Worm (Caenorhabditis elegans) whole organism, late embryonic: Measurements from ENCODE around the gene dex-1.
A peak's percentile ranks its signal among the peaks of the same experiment; 100 is the strongest.

ENCODE experiments used
- C38D4.7 ChIP-seq: fragments of 200-800 bp; sonication (Bioruptor generic); optimal IDR thresholded peaks from 2 replicates; lab custom pipeline; 2018; ENCODE audit warnings: mild to moderate bottlenecking, missing genetic modification characterization, moderate library complexity, missing compliant biosample characterization
- F13H6.1 ChIP-seq: sonication (generic microtip); optimal IDR thresholded peaks from 2 replicates; lab custom pipeline; 2016; ENCODE audit warnings: missing genetic modification characterization, missing compliant biosample characterization
- K02D7.2 ChIP-seq: sonication (generic microtip); optimal IDR thresholded peaks from 2 replicates; lab custom pipeline; 2017; ENCODE audit warnings: mild to moderate bottlenecking, missing genetic modification characterization, missing compliant biosample characterization
- Y22D7AL.16 ChIP-seq: sonication (generic microtip); optimal IDR thresholded peaks from 2 replicates; lab custom pipeline; 2016; ENCODE audit warnings: missing genetic modification characterization, missing compliant biosample characterization
- ama-1 ChIP-seq: fragments of 150-350 bp; optimal IDR thresholded peaks from 2 replicates; lab custom pipeline; 2014
- ceh-18 ChIP-seq: sonication (generic microtip); optimal IDR thresholded peaks from 2 replicates; lab custom pipeline; 2016; ENCODE audit warnings: missing genetic modification characterization, missing compliant biosample characterization
- ceh-2 ChIP-seq: sonication (generic microtip); optimal IDR thresholded peaks from 2 replicates; lab custom pipeline; 2016; ENCODE audit warnings: missing genotype, missing genetic modification characterization, missing compliant biosample characterization
- ceh-30 ChIP-seq: fragments of 150-350 bp; optimal IDR thresholded peaks from 2 replicates; lab custom pipeline; 2014; ENCODE audit warnings: missing biosample characterization, missing genetic modification characterization
- ceh-31 ChIP-seq: sonication (generic microtip); optimal IDR thresholded peaks from 2 replicates; lab custom pipeline; 2016; ENCODE audit warnings: missing genetic modification characterization, missing compliant biosample characterization
- ceh-45 ChIP-seq: fragments of 200-800 bp; sonication (Bioruptor generic); IDR thresholded peaks from 2 replicates; pipeline ENCODE4 v1.3.6; 2022; ENCODE audit warnings: missing genetic modification reagents, missing genetic modification characterization, missing compliant biosample characterization
- ceh-48 ChIP-seq: sonication (generic microtip); optimal IDR thresholded peaks from 2 replicates; lab custom pipeline; 2016; ENCODE audit warnings: missing genetic modification characterization, inconsistent platforms, missing compliant biosample characterization
- che-1 ChIP-seq: sonication (generic microtip); optimal IDR thresholded peaks from 2 replicates; lab custom pipeline; 2016; ENCODE audit warnings: mild to moderate bottlenecking, missing genetic modification characterization, missing compliant biosample characterization
- dve-1 ChIP-seq: sonication (generic microtip); optimal IDR thresholded peaks from 2 replicates; lab custom pipeline; 2017; ENCODE audit warnings: antibody characterized with exemption, mild to moderate bottlenecking, missing genetic modification characterization, missing compliant biosample characterization
- elt-2 ChIP-seq: sonication (generic microtip); optimal IDR thresholded peaks from 2 replicates; lab custom pipeline; 2016; ENCODE audit warnings: missing genetic modification reagents, missing genetic modification characterization, missing compliant biosample characterization
- elt-4 ChIP-seq: sonication (generic microtip); optimal IDR thresholded peaks from 2 replicates; lab custom pipeline; 2016; ENCODE audit warnings: missing genetic modification characterization, missing compliant biosample characterization
- eyg-1 ChIP-seq: sonication (generic microtip); optimal IDR thresholded peaks from 2 replicates; lab custom pipeline; 2016; ENCODE audit warnings: missing genotype, missing genetic modification characterization, missing compliant biosample characterization
- fax-1 ChIP-seq: sonication (generic microtip); optimal IDR thresholded peaks from 2 replicates; lab custom pipeline; 2016; ENCODE audit warnings: missing genotype, missing genetic modification characterization, missing compliant biosample characterization
- fkh-10 ChIP-seq: fragments of 150-350 bp; optimal IDR thresholded peaks from 2 replicates; lab custom pipeline; 2014; ENCODE audit warnings: missing biosample characterization, missing genetic modification reagents, missing genetic modification characterization
- fkh-6 ChIP-seq: sonication (generic microtip); optimal IDR thresholded peaks from 2 replicates; lab custom pipeline; 2016; ENCODE audit warnings: missing genetic modification characterization, missing compliant biosample characterization
- hlh-13 ChIP-seq: fragments of 200-800 bp; sonication (Bioruptor generic); optimal IDR thresholded peaks from 2 replicates; lab custom pipeline; 2018; ENCODE audit warnings: mild to moderate bottlenecking, missing genetic modification characterization, missing compliant biosample characterization
- hlh-15 ChIP-seq: sonication (generic microtip); optimal IDR thresholded peaks from 2 replicates; lab custom pipeline; 2016; ENCODE audit warnings: missing genetic modification characterization, missing compliant biosample characterization
- hlh-30 ChIP-seq: sonication (generic microtip); optimal IDR thresholded peaks from 2 replicates; lab custom pipeline; 2017; ENCODE audit warnings: antibody characterized with exemption, missing genetic modification characterization, missing compliant biosample characterization; ENCODE audit not compliant: insufficient read depth
- hlh-8 ChIP-seq: sonication (generic microtip); optimal IDR thresholded peaks from 2 replicates; lab custom pipeline; 2016; ENCODE audit warnings: missing genotype, missing genetic modification characterization, missing compliant biosample characterization
- lin-11 ChIP-seq: fragments of 200-800 bp; sonication (Bioruptor generic); optimal IDR thresholded peaks from 2 replicates; lab custom pipeline; 2018; ENCODE audit warnings: mild to moderate bottlenecking, missing genetic modification characterization, missing compliant biosample characterization
- mec-3 ChIP-seq: sonication (generic microtip); optimal IDR thresholded peaks from 2 replicates; lab custom pipeline; 2016; ENCODE audit warnings: borderline replicate concordance, missing genetic modification characterization, missing compliant biosample characterization
- nfya-1 ChIP-seq: sonication (generic microtip); optimal IDR thresholded peaks from 2 replicates; lab custom pipeline; 2017; ENCODE audit warnings: missing genetic modification characterization, mild to moderate bottlenecking, missing compliant biosample characterization, antibody characterized with exemption, moderate library complexity
- nhr-11 ChIP-seq: fragments of 150-350 bp; optimal IDR thresholded peaks from 2 replicates; lab custom pipeline; 2014; ENCODE audit warnings: missing biosample characterization, missing genetic modification characterization
- nhr-232 ChIP-seq: sonication (generic microtip); optimal IDR thresholded peaks from 2 replicates; lab custom pipeline; 2016; ENCODE audit warnings: missing genetic modification characterization, missing compliant biosample characterization
- pag-3 ChIP-seq: sonication (generic microtip); optimal IDR thresholded peaks from 2 replicates; lab custom pipeline; 2016; ENCODE audit warnings: missing compliant biosample characterization, missing genetic modification characterization, borderline replicate concordance
- pha-2 ChIP-seq: sonication (generic microtip); optimal IDR thresholded peaks from 2 replicates; lab custom pipeline; 2017; ENCODE audit warnings: mild to moderate bottlenecking, missing genetic modification characterization, missing compliant biosample characterization
- pros-1 ChIP-seq: fragments of 150-350 bp; optimal IDR thresholded peaks from 2 replicates; lab custom pipeline; 2014; ENCODE audit warnings: missing biosample characterization, missing genetic modification reagents, missing genetic modification characterization
- ref-2 ChIP-seq: sonication (generic microtip); optimal IDR thresholded peaks from 2 replicates; lab custom pipeline; 2016; ENCODE audit warnings: missing genetic modification characterization, missing compliant biosample characterization
- rnt-1 ChIP-seq: sonication (generic microtip); optimal IDR thresholded peaks from 2 replicates; lab custom pipeline; 2016; ENCODE audit warnings: missing genetic modification characterization, missing compliant biosample characterization
- sdc-2 ChIP-seq: sonication (generic microtip); optimal IDR thresholded peaks from 2 replicates; lab custom pipeline; 2016; ENCODE audit warnings: missing genotype, missing genetic modification characterization, missing compliant biosample characterization
- sox-2 ChIP-seq: fragments of 200-800 bp; sonication (Bioruptor generic); IDR thresholded peaks from 2 replicates; pipeline ENCODE4 v1.3.6; 2022; ENCODE audit warnings: missing genetic modification reagents, missing genetic modification characterization, missing compliant biosample characterization
- syd-9 ChIP-seq: sonication (generic microtip); optimal IDR thresholded peaks from 2 replicates; lab custom pipeline; 2016; ENCODE audit warnings: mild to moderate bottlenecking, missing genetic modification characterization, moderate library complexity, missing compliant biosample characterization
- tbx-2 ChIP-seq: sonication (generic microtip); optimal IDR thresholded peaks from 2 replicates; lab custom pipeline; 2016; ENCODE audit warnings: missing genetic modification characterization, missing compliant biosample characterization
- tbx-7 ChIP-seq: sonication (generic microtip); optimal IDR thresholded peaks from 2 replicates; lab custom pipeline; 2016; ENCODE audit warnings: missing genotype, missing genetic modification characterization, missing compliant biosample characterization
- ttx-3 ChIP-seq: sonication (generic microtip); optimal IDR thresholded peaks from 2 replicates; lab custom pipeline; 2016; ENCODE audit warnings: missing genetic modification reagents, missing genetic modification characterization, missing compliant biosample characterization
- unc-3 ChIP-seq, 2 experiments: fragments of 200-800 bp in 1 of 2; sonication (Bioruptor generic) in 1 of 2; sonication (generic microtip) in 1 of 2; conservative IDR thresholded peaks in 1 of 2; optimal IDR thresholded peaks in 1 of 2; 2 replicates each; pipeline versions ENCODE4 v1.3.6 to Lab custom; 2016 to 2022; ENCODE audit warnings: missing compliant biosample characterization in 2 of 2, missing genetic modification characterization in 2 of 2, missing genetic modification reagents in 1 of 2
- unc-86 ChIP-seq: sonication (generic microtip); optimal IDR thresholded peaks from 2 replicates; lab custom pipeline; 2016; ENCODE audit warnings: missing genetic modification characterization, missing compliant biosample characterization
- zip-5 ChIP-seq: sonication (generic microtip); optimal IDR thresholded peaks from 2 replicates; lab custom pipeline; 2016; ENCODE audit warnings: missing genetic modification characterization, missing compliant biosample characterization
- ztf-16 ChIP-seq: sonication (generic microtip); optimal IDR thresholded peaks from 2 replicates; lab custom pipeline; 2017; ENCODE audit warnings: missing genetic modification characterization, missing compliant biosample characterization

Gene dex-1

ce11 chrIII:5499942-5500341 lies 26.0 kb upstream of the dex-1 start:
- TF ChIP-seq ref-2 (tag; lab: Kevin White, UChicago): no peak
- peak; percentile 2 for TF ChIP-seq tbx-2 (tag; lab: Kevin White, UChicago)
- TF ChIP-seq ceh-48 (tag; lab: Kevin White, UChicago): peak; percentile 31
- TF ChIP-seq ceh-31 (tag; lab: Kevin White, UChicago): peak; percentile 23
- peak; percentile 86 for TF ChIP-seq hlh-30
- no peak for TF ChIP-seq sdc-2 (tag; lab: Kevin White, UChicago)

DNA sequence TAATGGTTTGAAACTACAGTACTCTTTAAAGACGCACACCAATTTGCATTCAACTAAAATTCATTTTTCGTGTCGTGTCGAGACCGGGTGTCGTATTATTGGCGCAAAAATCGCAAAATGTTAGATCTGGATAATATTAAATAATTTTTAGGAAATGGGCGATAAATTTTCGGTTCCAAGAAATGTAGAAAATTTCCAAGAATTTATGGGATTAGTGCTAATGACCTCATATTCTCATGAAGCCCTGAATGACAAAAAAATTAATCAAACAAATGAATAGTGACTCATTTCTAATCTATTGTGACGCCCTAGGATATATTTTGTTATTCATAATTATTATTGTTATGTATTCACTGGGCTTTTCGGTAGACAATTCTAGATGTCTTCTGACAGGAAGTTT lies 25.2 kb upstream of the dex-1 start:
- TF ChIP-seq ztf-16 (no peak), ref-2 (tag; lab: Kevin White, UChicago) (no peak), ama-1 (lab: Kevin White, UChicago) (no peak), rnt-1 (tag; lab: Kevin White, UChicago) (no peak), pha-2 (no peak), C38D4.7 (GFP tag; lab: Kevin White, UChicago) (no peak), eyg-1 (tag; lab: Kevin White, UChicago) (no peak), unc-86 (tag; lab: Kevin White, UChicago) (no peak), ceh-31 (tag; lab: Kevin White, UChicago) (no peak), ceh-45 (GFP tag; lab: Robert Waterston, UW) (no peak), hlh-13 (GFP tag; lab: Kevin White, UChicago) (no peak), K02D7.2 (tag; lab: Kevin White, UChicago) (no peak), sdc-2 (tag; lab: Kevin White, UChicago) (no peak), sox-2 (GFP tag; lab: Robert Waterston, UW) (no peak), mec-3 (tag; lab: Kevin White, UChicago) (no peak), ceh-30 (tag; lab: Kevin White, UChicago) (no peak), unc-3 (GFP tag; conservative IDR thresholded peaks at IDR 0.05; lab: Robert Waterston, UW) (no peak), unc-3 (tag; optimal IDR thresholded peaks at IDR 0.05; lab: Kevin White, UChicago) (no peak), hlh-8 (tag; lab: Kevin White, UChicago) (no peak), nhr-11 (no peak)

ce11 chrIII:5501358-5502287 lies 24.3 kb upstream of the dex-1 start, which contains the start of gene R02F2.1:
Gene R02F2.1 (plus strand): TSS chrIII:5501885.
- TF ChIP-seq hlh-30: peak; percentile 7
- TF ChIP-seq lin-11 (tag; lab: Kevin White, UChicago): no peak

DNA sequence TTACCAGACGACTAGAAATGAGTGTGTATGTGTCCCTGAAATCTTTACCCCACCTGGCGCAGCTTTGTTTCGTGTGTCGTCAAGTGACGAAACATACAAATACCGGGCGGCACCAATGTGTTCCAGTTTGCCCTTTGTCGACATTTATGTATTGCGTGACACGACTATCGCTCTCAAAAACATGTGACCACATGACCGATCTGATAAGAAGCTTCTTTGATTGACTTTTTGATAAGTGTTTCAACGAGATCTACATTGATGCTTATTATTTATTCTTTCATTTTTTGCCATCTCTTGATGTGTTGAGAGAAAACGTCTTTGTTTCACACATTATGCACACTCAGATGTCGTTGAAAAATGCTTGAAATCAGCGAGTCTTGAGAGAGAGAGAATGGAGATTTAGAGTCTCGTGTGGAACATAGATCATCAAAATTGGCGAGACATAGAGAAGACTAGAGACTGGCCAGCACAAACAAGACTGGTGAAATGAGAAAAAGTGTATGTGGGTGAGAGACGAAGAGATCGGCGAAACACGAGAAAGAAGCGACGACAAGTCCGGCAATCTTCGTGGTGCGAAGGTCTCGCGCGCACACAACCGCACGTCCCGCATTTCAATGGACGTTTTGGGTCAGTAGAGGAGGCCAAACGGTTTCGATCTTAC lies 22.9 kb upstream of the dex-1 start:
- TF ChIP-seq ceh-45 (GFP tag; lab: Robert Waterston, UW): no peak
- TF ChIP-seq hlh-15 (tag; lab: Kevin White, UChicago): no peak
- TF ChIP-seq eyg-1 (tag; lab: Kevin White, UChicago): no peak
- no peak for TF ChIP-seq pha-2
- TF ChIP-seq che-1 (tag; lab: Kevin White, UChicago): no peak
- TF ChIP-seq syd-9 (tag; lab: Kevin White, UChicago): no peak
- TF ChIP-seq ttx-3 (tag; lab: Kevin White, UChicago): no peak
- TF ChIP-seq fkh-10: no peak
- TF ChIP-seq F13H6.1: peak; percentile 12
- no peak for TF ChIP-seq Y22D7AL.16 (tag; lab: Kevin White, UChicago)
- no peak for TF ChIP-seq lin-11 (tag; lab: Kevin White, UChicago)
- peak; percentile 64 for TF ChIP-seq ceh-31 (tag; lab: Kevin White, UChicago)
- TF ChIP-seq fax-1: no peak
- no peak for TF ChIP-seq ceh-30 (tag; lab: Kevin White, UChicago)
- TF ChIP-seq dve-1 (tag; lab: Kevin White, UChicago): no peak
- TF ChIP-seq fkh-6: no peak
- no peak for TF ChIP-seq tbx-7 (tag; lab: Kevin White, UChicago)
- TF ChIP-seq pag-3: no peak
- peak; percentile 10 for TF ChIP-seq ceh-2 (tag; lab: Kevin White, UChicago)
- TF ChIP-seq pros-1 (tag; lab: Kevin White, UChicago): no peak
- TF ChIP-seq zip-5 (tag; lab: Kevin White, UChicago): no peak
- TF ChIP-seq elt-4 (tag; lab: Kevin White, UChicago): no peak
- TF ChIP-seq tbx-2 (tag; lab: Kevin White, UChicago): peak; percentile 37
- TF ChIP-seq elt-2 (tag; lab: Kevin White, UChicago): peak; percentile 73
- TF ChIP-seq ceh-18 (tag; lab: Kevin White, UChicago): peak; percentile 38
- peak; percentile 58 for TF ChIP-seq nfya-1 (tag; lab: Kevin White, UChicago)
- no peak for TF ChIP-seq nhr-232
